Fruit fly (Drosophila melanogaster) whole organism, embryonic: ENCODE data around the gene CG9300.

Experiments used
- B-H2 ChIP-seq: fragments of 200-800 bp; sonication (Bioruptor generic); optimal IDR thresholded peaks from 2 replicates; lab custom pipeline; 2018; ENCODE audit warnings: missing biosample characterization, mild to moderate bottlenecking, missing genetic modification characterization
- CG11085 ChIP-seq: fragments of 200-800 bp; sonication (Bioruptor generic); IDR thresholded peaks from 2 replicates; pipeline ENCODE4 v1.3.6; 2022; ENCODE audit warnings: missing biosample characterization, missing genetic modification characterization
- CG11247 ChIP-seq: fragments of 200-800 bp; sonication (Bioruptor generic); IDR thresholded peaks from 2 replicates; pipeline ENCODE4 v1.3.6; 2022; ENCODE audit warnings: missing biosample characterization, missing genetic modification characterization
- CG1233 ChIP-seq: fragments of 200-800 bp; sonication (Bioruptor generic); optimal IDR thresholded peaks from 4 replicates; lab custom pipeline; 2018; ENCODE audit warnings: missing biosample characterization, mild to moderate bottlenecking, missing genetic modification characterization
- CG15073 ChIP-seq: fragments of 200-800 bp; sonication (Bioruptor generic); optimal IDR thresholded peaks from 2 replicates; lab custom pipeline; 2016; ENCODE audit warnings: missing biosample characterization, missing genetic modification characterization
- CG18476 ChIP-seq: fragments of 200-800 bp; sonication (Bioruptor generic); optimal IDR thresholded peaks from 2 replicates; lab custom pipeline; 2016; ENCODE audit warnings: missing biosample characterization, mild to moderate bottlenecking, missing genetic modification characterization
- CG2129 ChIP-seq: fragments of 200-800 bp; sonication (Bioruptor generic); IDR thresholded peaks from 2 replicates; pipeline ENCODE4 v1.3.6; 2022; ENCODE audit warnings: missing biosample characterization, missing genetic modification characterization; ENCODE audit not compliant: partially characterized antibody
- CG2875 ChIP-seq: fragments of 200-800 bp; sonication (Bioruptor generic); optimal IDR thresholded peaks from 2 replicates; lab custom pipeline; 2017; ENCODE audit warnings: missing biosample characterization, mild to moderate bottlenecking, missing genetic modification characterization, missing genetic modification reagents
- CG30020 ChIP-seq: fragments of 200-800 bp; optimal IDR thresholded peaks from 2 replicates; lab custom pipeline; 2019; ENCODE audit warnings: missing biosample characterization, mild to moderate bottlenecking, missing genetic modification characterization, moderate library complexity
- CG31388 ChIP-seq: fragments of 200-800 bp; sonication (Bioruptor generic); optimal IDR thresholded peaks from 2 replicates; lab custom pipeline; 2016; ENCODE audit warnings: missing biosample characterization, missing genetic modification characterization
- CG34376 ChIP-seq: fragments of 200-800 bp; sonication (Bioruptor generic); optimal IDR thresholded peaks from 2 replicates; lab custom pipeline; 2018; ENCODE audit warnings: missing biosample characterization, mild to moderate bottlenecking, missing genetic modification characterization
- CG4404 ChIP-seq: fragments of 200-800 bp; sonication (Bioruptor generic); IDR thresholded peaks from 2 replicates; pipeline ENCODE4 v1.3.6; 2022; ENCODE audit warnings: missing biosample characterization, missing genetic modification characterization
- CG4617 ChIP-seq: fragments of 200-800 bp; sonication (Bioruptor generic); optimal IDR thresholded peaks from 3 replicates; lab custom pipeline; 2016; ENCODE audit warnings: missing biosample characterization, missing genetic modification characterization, borderline replicate concordance
- CG4854 ChIP-seq: fragments of 200-800 bp; sonication (Bioruptor generic); optimal IDR thresholded peaks from 2 replicates; lab custom pipeline; 2016; ENCODE audit warnings: missing biosample characterization, missing genetic modification characterization, inconsistent platforms
- CG8924 ChIP-seq: fragments of 200-800 bp; optimal IDR thresholded peaks from 3 replicates; lab custom pipeline; 2019; ENCODE audit warnings: missing biosample characterization, mild to moderate bottlenecking, missing genetic modification characterization, moderate library complexity
- CHES-1-like ChIP-seq: fragments of 200-800 bp; sonication (Bioruptor generic); optimal IDR thresholded peaks from 2 replicates; lab custom pipeline; 2016; ENCODE audit warnings: missing biosample characterization, missing genetic modification characterization
- Dbx ChIP-seq: fragments of 200-800 bp; sonication (Bioruptor generic); IDR thresholded peaks from 3 replicates; pipeline ENCODE4 v1.3.6; 2022; ENCODE audit warnings: missing biosample characterization, missing genetic modification characterization
- Ets97D ChIP-seq: fragments of 200-800 bp; sonication (Bioruptor generic); optimal IDR thresholded peaks from 3 replicates; lab custom pipeline; 2016; ENCODE audit warnings: missing biosample characterization, missing genetic modification characterization
- HmgD ChIP-seq: fragments of 200-800 bp; sonication (Bioruptor generic); optimal IDR thresholded peaks from 3 replicates; lab custom pipeline; 2016; ENCODE audit warnings: missing biosample characterization, missing genetic modification characterization
- Lhr ChIP-seq: fragments of 200-800 bp; sonication (Bioruptor generic); optimal IDR thresholded peaks from 3 replicates; lab custom pipeline; 2017; ENCODE audit warnings: mild to moderate bottlenecking, missing biosample characterization, missing genetic modification reagents, missing genetic modification characterization
- Lpt ChIP-seq: fragments of >200 bp; optimal IDR thresholded peaks from 2 replicates; lab custom pipeline; 2018; ENCODE audit warnings: missing biosample characterization, missing genetic modification characterization
- Meics ChIP-seq: fragments of 200-800 bp; sonication (Bioruptor generic); optimal IDR thresholded peaks from 2 replicates; lab custom pipeline; 2017; ENCODE audit warnings: missing biosample characterization, mild to moderate bottlenecking, missing genetic modification characterization
- Oli ChIP-seq: fragments of 200-800 bp; sonication (Bioruptor generic); optimal IDR thresholded peaks from 2 replicates; lab custom pipeline; 2018; ENCODE audit warnings: missing biosample characterization, mild to moderate bottlenecking, missing genetic modification characterization, moderate library complexity
- Opbp ChIP-seq: fragments of 200-800 bp; sonication (Bioruptor generic); IDR thresholded peaks from 3 replicates; pipeline ENCODE4 v1.3.6; 2022; ENCODE audit warnings: missing biosample characterization, missing genetic modification characterization; ENCODE audit not compliant: partially characterized antibody
- Side ChIP-seq: fragments of 200-800 bp; sonication (Bioruptor generic); optimal IDR thresholded peaks from 2 replicates; lab custom pipeline; 2016; ENCODE audit warnings: missing biosample characterization, missing genetic modification characterization
- Sry-β ChIP-seq: fragments of 200-800 bp; sonication (Bioruptor generic); optimal IDR thresholded peaks from 2 replicates; lab custom pipeline; 2018; ENCODE audit warnings: missing biosample characterization, mild to moderate bottlenecking, missing genetic modification characterization, moderate library complexity
- ac ChIP-seq: fragments of 200-800 bp; sonication (Bioruptor generic); optimal IDR thresholded peaks from 3 replicates; lab custom pipeline; 2017; ENCODE audit warnings: missing biosample characterization, mild to moderate bottlenecking, missing genetic modification characterization
- aop ChIP-seq: fragments of 200-800 bp; sonication (Bioruptor generic); IDR thresholded peaks from 2 replicates; pipeline ENCODE4 v1.3.6; 2022; ENCODE audit warnings: missing biosample characterization, missing genetic modification characterization
- crp ChIP-seq, 2 experiments: fragments of 200-800 bp; sonication (Bioruptor generic); optimal IDR thresholded peaks; 2 replicates in 1 of 2; 3 replicates in 1 of 2; lab custom pipeline; 2017; ENCODE audit warnings: missing biosample characterization in 2 of 2, missing genetic modification characterization in 2 of 2, mild to moderate bottlenecking in 1 of 2, moderate library complexity in 1 of 2
- disco-r ChIP-seq: fragments of 200-800 bp; sonication (Bioruptor generic); optimal IDR thresholded peaks from 2 replicates; lab custom pipeline; 2016; ENCODE audit warnings: missing biosample characterization, missing genetic modification characterization
- dpn ChIP-seq, 2 experiments: fragments of 200-800 bp; sonication (Bioruptor generic); optimal IDR thresholded peaks; 3 replicates each; lab custom pipeline; 2016; ENCODE audit warnings: missing biosample characterization in 2 of 2, missing genetic modification characterization in 2 of 2
- fd96Cb ChIP-seq: fragments of 200-800 bp; sonication (Bioruptor generic); optimal IDR thresholded peaks from 2 replicates; lab custom pipeline; 2018; ENCODE audit warnings: missing biosample characterization, mild to moderate bottlenecking, missing genetic modification characterization, moderate library complexity
- grau ChIP-seq: fragments of 200-800 bp; optimal IDR thresholded peaks from 3 replicates; lab custom pipeline; 2019; ENCODE audit warnings: missing biosample characterization, mild to moderate bottlenecking, missing genetic modification characterization, moderate library complexity
- ham ChIP-seq: fragments of 200-800 bp; sonication (Bioruptor generic); IDR thresholded peaks from 2 replicates; pipeline ENCODE4 v1.3.6; 2022; ENCODE audit warnings: missing biosample characterization, missing genetic modification characterization
- her ChIP-seq: fragments of 200-800 bp; sonication (Bioruptor generic); optimal IDR thresholded peaks from 2 replicates; lab custom pipeline; 2016; ENCODE audit warnings: missing biosample characterization, missing genetic modification characterization
- hth ChIP-seq: fragments of >200 bp; optimal IDR thresholded peaks from 2 replicates; lab custom pipeline; 2017; ENCODE audit warnings: inconsistent platforms
- kay ChIP-seq: fragments of 200-800 bp; sonication (Bioruptor generic); optimal IDR thresholded peaks from 2 replicates; lab custom pipeline; 2016; ENCODE audit warnings: missing biosample characterization, missing genetic modification characterization
- kni ChIP-seq: fragments of 200-800 bp; sonication (Bioruptor generic); optimal IDR thresholded peaks from 3 replicates; lab custom pipeline; 2017; ENCODE audit warnings: mild to moderate bottlenecking, missing biosample characterization, missing genetic modification reagents, missing genetic modification characterization
- mirr ChIP-seq: fragments of 200-800 bp; sonication (Bioruptor generic); optimal IDR thresholded peaks from 3 replicates; lab custom pipeline; 2018; ENCODE audit warnings: missing biosample characterization, mild to moderate bottlenecking, missing genetic modification characterization
- nerfin-2 ChIP-seq: fragments of 200-800 bp; sonication (Bioruptor generic); IDR thresholded peaks from 2 replicates; pipeline ENCODE4 v1.3.6; 2022; ENCODE audit warnings: missing biosample characterization, missing genetic modification characterization; ENCODE audit not compliant: partially characterized antibody
- pita ChIP-seq: fragments of 200-800 bp; sonication (Bioruptor generic); optimal IDR thresholded peaks from 2 replicates; lab custom pipeline; 2017; ENCODE audit warnings: missing biosample characterization, mild to moderate bottlenecking, missing genetic modification characterization
- ro ChIP-seq: fragments of 200-800 bp; sonication (Bioruptor generic); IDR thresholded peaks from 2 replicates; pipeline ENCODE4 v1.3.6; 2022; ENCODE audit warnings: missing biosample characterization, missing genetic modification characterization
- row ChIP-seq: fragments of 200-800 bp; sonication (Bioruptor generic); IDR thresholded peaks from 3 replicates; pipeline ENCODE4 v1.3.6; 2022; ENCODE audit warnings: missing biosample characterization, missing genetic modification characterization
- sens ChIP-seq: fragments of 200-800 bp; sonication (Bioruptor generic); peaks from one replicate; lab custom pipeline; 2016; ENCODE audit warnings: missing biosample characterization, missing genetic modification characterization
- sisA ChIP-seq: fragments of 200-800 bp; sonication (Bioruptor generic); IDR thresholded peaks from 2 replicates; pipeline ENCODE4 v1.3.6; 2022; ENCODE audit warnings: missing biosample characterization, missing genetic modification characterization
- slou ChIP-seq: fragments of 200-800 bp; sonication (Bioruptor generic); optimal IDR thresholded peaks from 3 replicates; lab custom pipeline; 2016; ENCODE audit warnings: missing biosample characterization, missing genetic modification characterization
- tin ChIP-seq: fragments of 200-800 bp; sonication (Bioruptor generic); optimal IDR thresholded peaks from 3 replicates; lab custom pipeline; 2016; ENCODE audit warnings: missing biosample characterization, missing genetic modification characterization
- toy ChIP-seq: fragments of 200-800 bp; sonication (Bioruptor generic); IDR thresholded peaks from 2 replicates; pipeline ENCODE4 v1.3.6; 2022; ENCODE audit warnings: missing biosample characterization, missing genetic modification characterization
- trem ChIP-seq: fragments of 200-800 bp; optimal IDR thresholded peaks from 3 replicates; lab custom pipeline; 2019; ENCODE audit warnings: missing biosample characterization, mild to moderate bottlenecking, missing genetic modification characterization, moderate library complexity
- tx ChIP-seq: fragments of 200-800 bp; sonication (Bioruptor generic); optimal IDR thresholded peaks from 2 replicates; lab custom pipeline; 2016; ENCODE audit warnings: missing biosample characterization, missing genetic modification characterization
- wek ChIP-seq: fragments of 200-800 bp; sonication (Bioruptor generic); optimal IDR thresholded peaks from 3 replicates; lab custom pipeline; 2018; ENCODE audit warnings: missing biosample characterization, mild to moderate bottlenecking, missing genetic modification characterization, moderate library complexity
- yki ChIP-seq: fragments of >200 bp; optimal IDR thresholded peaks from 3 replicates; lab custom pipeline; 2018

The CG9300 gene

DNA sequence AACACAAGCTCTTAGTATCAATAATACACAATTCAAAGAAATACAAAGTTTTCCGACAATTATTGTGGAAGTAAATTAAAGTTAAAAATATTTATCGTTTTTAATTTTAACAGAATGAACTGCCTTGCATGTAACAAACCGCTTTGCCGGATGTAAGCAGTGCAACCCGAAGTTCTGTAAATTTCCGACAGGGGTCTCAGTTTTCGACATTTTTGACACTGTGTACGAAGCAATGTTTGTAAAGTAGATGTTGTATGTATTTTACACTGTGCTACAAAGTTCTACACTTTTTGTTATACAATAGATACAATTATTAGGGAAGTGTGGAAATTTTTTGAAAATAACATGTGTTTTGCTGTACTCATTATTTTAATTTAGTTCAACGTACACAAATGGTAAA, 35.7 kb upstream of the CG9300 start (continued):
- TF ChIP-seq Sry-β (GFP tag; lab: Kevin White, UChicago) (peak; percentile 51), B-H2 (GFP tag; lab: Kevin White, UChicago) (peak; percentile 83), ham (GFP tag; lab: Robert Waterston, UW) (peak; percentile 92), Oli (peak; percentile 49), kay (GFP tag; lab: Kevin White, UChicago) (peak; percentile 74), hth (lab: Kevin White, UChicago) (no peak), ro (peak; percentile 82; the same call in 1 of the 2 replicates), Lpt (GFP tag; lab: Kevin White, UChicago) (no peak), CHES-1-like (GFP tag; lab: Kevin White, UChicago) (peak; percentile 85), CG18476 (GFP tag; lab: Kevin White, UChicago) (peak; percentile 73), toy (GFP tag; lab: Robert Waterston, UW) (peak; percentile 88), tx (peak; percentile 69), sisA (GFP tag; lab: Robert Waterston, UW) (peak; percentile 91), ac (peak; percentile 27), Ets97D (GFP tag; lab: Kevin White, UChicago) (peak; percentile 100), CG11247 (GFP tag; lab: Robert Waterston, UW) (peak; percentile 96), pita (GFP tag; lab: Kevin White, UChicago) (peak; percentile 40), HmgD (GFP tag; lab: Kevin White, UChicago) (peak; percentile 97), CG1233 (GFP tag; lab: Kevin White, UChicago) (peak; percentile 92), disco-r (peak; percentile 93), CG4404 (GFP tag; lab: Robert Waterston, UW) (peak; percentile 79), dpn (GFP tag; optimal IDR thresholded peaks at IDR 0.05; lab: Kevin White, UChicago) (peak; percentile 68 to 97), CG2129 (GFP tag; lab: Robert Waterston, UW) (no peak), fd96Cb (tag; lab: Kevin White, UChicago) (peak; percentile 78), CG2875 (peak; percentile 85), CG30020 (peak; percentile 4), wek (GFP tag; lab: Kevin White, UChicago) (peak; percentile 76), row (GFP tag; lab: Robert Waterston, UW) (no peak; the same call in 1 of the 3 replicates), nerfin-2 (no peak), grau (peak; percentile 73), tin (peak; percentile 91), CG15073 (GFP tag; lab: Kevin White, UChicago) (no peak), Side (GFP tag; lab: Kevin White, UChicago) (peak; percentile 94), yki (peak; percentile 6), trem (tag; lab: Kevin White, UChicago) (peak; percentile 75), aop (peak; percentile 60; the same call in 1 of the 2 replicates), CG31388 (peak; percentile 33), CG34376 (GFP tag; lab: Kevin White, UChicago) (peak; percentile 85), CG4617 (GFP tag; lab: Kevin White, UChicago) (peak; percentile 33), her (GFP tag; lab: Kevin White, UChicago) (peak; percentile 84), Opbp (GFP tag; lab: Robert Waterston, UW) (peak; percentile 53; the same call in 1 of the 3 replicates), slou (GFP tag; lab: Kevin White, UChicago) (peak; percentile 96), CG8924 (tag; lab: Kevin White, UChicago) (no peak), kni (GFP tag; lab: Kevin White, UChicago) (peak; percentile 75), Lhr (GFP tag; lab: Kevin White, UChicago) (peak; percentile 83), CG11085 (GFP tag; lab: Robert Waterston, UW) (peak; percentile 97), crp (GFP tag; optimal IDR thresholded peaks at IDR 0.05; lab: Kevin White, UChicago) (peak in 1 of 2 experiments; percentile 50), Dbx (GFP tag; lab: Robert Waterston, UW) (peak; percentile 91), Meics (peak; percentile 92), mirr (GFP tag; lab: Kevin White, UChicago) (peak; percentile 90), sens (peak; percentile 97), CG4854 (peak; percentile 87)
